Fruit fly (Drosophila melanogaster): Measurements from ENCODE around the gene mid.

The mid gene

dm6 chr2L:5412550-5412949 lies 48.9 kb upstream of the mid start:
- TF ChIP-seq CG18476 (GFP tag; optimal IDR thresholded peaks at IDR 0.05) (no peak), zen (tag; optimal IDR thresholded peaks at IDR 0.05) (peak; percentile 22), ken (GFP tag; IDR thresholded peaks at IDR 0.05) (no peak), tll (GFP tag; optimal IDR thresholded peaks at IDR 0.05) (peak in 1 of 2 experiments; percentile 63), cad (GFP tag; optimal IDR thresholded peaks at IDR 0.05) (peak; percentile 70), TFAM (GFP tag; optimal IDR thresholded peaks at IDR 0.05) (no peak), CG15269 (tag; optimal IDR thresholded peaks at IDR 0.05) (no peak), zf30C (GFP tag; optimal IDR thresholded peaks at IDR 0.05) (no peak), Ravus (GFP tag; IDR thresholded peaks at IDR 0.05) (no peak), grn (GFP tag; optimal IDR thresholded peaks at IDR 0.05) (no peak), zfh2 (GFP tag; optimal IDR thresholded peaks at IDR 0.05) (no peak), Sin3A (optimal IDR thresholded peaks at IDR 0.05) (no peak)

DNA sequence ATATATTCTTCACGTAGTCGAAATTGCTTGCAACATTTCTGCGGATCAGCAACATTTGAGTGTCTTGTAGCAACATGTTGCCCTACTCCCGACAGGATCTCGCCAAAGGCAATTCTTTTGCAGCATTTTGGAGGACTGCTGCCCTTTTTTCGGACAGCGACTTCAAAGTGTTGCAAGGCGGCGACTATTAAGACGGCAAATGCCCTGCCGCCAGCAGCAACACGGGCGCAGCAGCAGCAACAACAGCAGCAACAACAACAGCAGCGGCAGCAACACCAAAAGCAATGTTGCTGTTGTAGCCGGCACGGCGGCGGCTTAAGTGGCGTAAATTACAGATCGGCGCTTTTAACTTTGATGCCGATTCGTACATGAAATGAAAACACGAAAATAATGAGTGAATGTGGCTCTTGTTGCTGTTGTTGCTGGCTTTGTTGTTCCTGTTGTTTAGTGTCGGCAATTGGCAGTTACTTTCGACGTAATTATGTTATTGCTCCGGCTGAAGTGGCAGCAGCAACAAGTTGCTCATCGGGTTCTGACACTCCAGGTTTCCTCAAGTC lies 46.7 kb upstream of the mid start:
- TF ChIP-seq Fer1 (GFP tag; optimal IDR thresholded peaks at IDR 0.05) (no peak), salm (tag; optimal IDR thresholded peaks at IDR 0.05) (no peak), CG11504 (tag; optimal IDR thresholded peaks at IDR 0.05) (peak; percentile 90), CG5953 (GFP tag; IDR thresholded peaks at IDR 0.05) (no peak), Mes4 (GFP tag; optimal IDR thresholded peaks at IDR 0.05) (no peak), Med (GFP tag) (peak; percentile 8), ERR (GFP tag; optimal IDR thresholded peaks at IDR 0.05) (no peak), CG15479 (GFP tag; optimal IDR thresholded peaks at IDR 0.05) (no peak), CG12071 (GFP tag; optimal IDR thresholded peaks at IDR 0.05) (no peak), CG4360 (GFP tag; IDR thresholded peaks at IDR 0.05) (peak; percentile 82), CG10321 (GFP tag; IDR thresholded peaks at IDR 0.05) (no peak), CG10654 (GFP tag; optimal IDR thresholded peaks at IDR 0.05) (no peak)

- no peak for TF ChIP-seq CG6791 (GFP tag; IDR thresholded peaks at IDR 0.05; ENCODE audit: partially characterized antibody)
- TF ChIP-seq H15 (GFP tag; IDR thresholded peaks at IDR 0.05), result peak; percentile 54; the same call in 1 of the 3 replicates
- no peak for TF ChIP-seq NfI (GFP tag; optimal IDR thresholded peaks at IDR 0.05)
- TF ChIP-seq slbo (GFP tag; IDR thresholded peaks at IDR 0.05), result 0 out of 2 replicates have a peak, but pooled peaks have one; percentile 25
- no peak for TF ChIP-seq dm (GFP tag; optimal IDR thresholded peaks at IDR 0.05)
- no peak for TF ChIP-seq Mes4 (GFP tag; optimal IDR thresholded peaks at IDR 0.05)
- TF ChIP-seq Dp (GFP tag; optimal IDR thresholded peaks at IDR 0.05), result no peak
- TF ChIP-seq Hr39 (optimal IDR thresholded peaks at IDR 0.05), result peak; percentile 85
- TF ChIP-seq sisA (GFP tag; IDR thresholded peaks at IDR 0.05), result 0 out of 2 replicates have a peak, but pooled peaks have one; percentile 18
- TF ChIP-seq lmd (GFP tag; IDR thresholded peaks at IDR 0.05), result 0 out of 2 replicates have a peak, but pooled peaks have one; percentile 14
- 0 out of 2 replicates have a peak, but pooled peaks have one; percentile 8 for TF ChIP-seq ro (GFP tag; IDR thresholded peaks at IDR 0.05)
- TF ChIP-seq CG11456 (GFP tag; IDR thresholded peaks at IDR 0.05), result 0 out of 3 replicates have a peak, but pooled peaks have one; percentile 24
- no peak for TF ChIP-seq prd (optimal IDR thresholded peaks at IDR 0.05)
- TF ChIP-seq prd (GFP tag; IDR thresholded peaks at IDR 0.05), result no peak
- 0 out of 2 replicates have a peak, but pooled peaks have one; percentile 23 for TF ChIP-seq CG4404 (GFP tag; IDR thresholded peaks at IDR 0.05)
- no peak for TF ChIP-seq ATbp (GFP tag; optimal IDR thresholded peaks at IDR 0.05)
- 0 out of 2 replicates have a peak, but pooled peaks have one; percentile 7 for TF ChIP-seq Dref (GFP tag; IDR thresholded peaks at IDR 0.05)
- no peak for TF ChIP-seq CG13775 (GFP tag; optimal IDR thresholded peaks at IDR 0.05)
- no peak for TF ChIP-seq CG8944 (GFP tag; optimal IDR thresholded peaks at IDR 0.05)
- TF ChIP-seq pros (GFP tag; optimal IDR thresholded peaks at IDR 0.05), result no peak
These were observed 46.1 kb upstream of the mid start for dm6 chr2L:5415382-5415781.

Measured in whole organism, embryonic.